Fruit fly (Drosophila melanogaster): ENCODE results near the gene CG9458.

Gene CG9458

dm6 chr3R:9860561-9860960 is 40.9 kb upstream of the CG9458 start (continued):
- TF ChIP-seq CG8290 (GFP tag; optimal IDR thresholded peaks at IDR 0.05) (no peak), CG8290 (tag; optimal IDR thresholded peaks at IDR 0.05) (no peak), Nf-YA (GFP tag; IDR thresholded peaks at IDR 0.05) (no peak), CG16779 (GFP tag; IDR thresholded peaks at IDR 0.05) (no peak), Ada2b (GFP tag; IDR thresholded peaks at IDR 0.05) (peak; percentile 15; the same call in 1 of the 2 replicates), Fer1 (GFP tag; optimal IDR thresholded peaks at IDR 0.05) (peak; percentile 41), row (GFP tag; IDR thresholded peaks at IDR 0.05) (0 out of 3 replicates have a peak, but pooled peaks have one; percentile 8), Meics (GFP tag; optimal IDR thresholded peaks at IDR 0.05) (peak; percentile 9), lab (GFP tag; optimal IDR thresholded peaks at IDR 0.05) (peak; percentile 51), Ets65A (GFP tag) (no peak), unpg (GFP tag; optimal IDR thresholded peaks at IDR 0.05) (no peak), CG14050 (GFP tag; IDR thresholded peaks at IDR 0.05) (no peak), Vsx1 (GFP tag; optimal IDR thresholded peaks at IDR 0.05) (no peak), Drgx (GFP tag; IDR thresholded peaks at IDR 0.05) (no peak), Spps (tag; optimal IDR thresholded peaks at IDR 0.05) (no peak), CG18764 (GFP tag; optimal IDR thresholded peaks at IDR 0.05) (no peak), CG3281 (GFP tag; optimal IDR thresholded peaks at IDR 0.05) (peak; percentile 26), CG31224 (GFP tag; IDR thresholded peaks at IDR 0.05) (no peak), corto (GFP tag; optimal IDR thresholded peaks at IDR 0.05) (no peak), Antp (GFP tag; optimal IDR thresholded peaks at IDR 0.05) (no peak)

dm6 chr3R:9857785-9858184 is 38.1 kb upstream of the CG9458 start:
- no peak for TF ChIP-seq Nf-YA (GFP tag; IDR thresholded peaks at IDR 0.05)
- no peak for TF ChIP-seq ftz-f1 (GFP tag; optimal IDR thresholded peaks at IDR 0.05)
- peak; percentile 20 for TF ChIP-seq Fer3 (tag; optimal IDR thresholded peaks at IDR 0.05)
- TF ChIP-seq Hmr (GFP tag; optimal IDR thresholded peaks at IDR 0.05) = peak; percentile 36
- peak; percentile 10 for TF ChIP-seq D19A (tag; optimal IDR thresholded peaks at IDR 0.05)
- peak; percentile 12 for TF ChIP-seq cwo (GFP tag; optimal IDR thresholded peaks at IDR 0.05)
- TF ChIP-seq gcm2 (GFP tag; optimal IDR thresholded peaks at IDR 0.05) = no peak
- no peak for TF ChIP-seq CG10431 (GFP tag; optimal IDR thresholded peaks at IDR 0.05)
- peak; percentile 22 for TF ChIP-seq CG30403 (GFP tag; optimal IDR thresholded peaks at IDR 0.05)
- no peak for TF ChIP-seq ranshi (GFP tag; IDR thresholded peaks at IDR 0.05)
- TF ChIP-seq CG14441 (GFP tag; IDR thresholded peaks at IDR 0.05) = peak; percentile 41; the same call in 1 of the 2 replicates
- peak; percentile 62 for TF ChIP-seq dmrt99B (tag; optimal IDR thresholded peaks at IDR 0.05)
- peak; percentile 18; the same call in 1 of the 2 replicates for TF ChIP-seq slbo (GFP tag; IDR thresholded peaks at IDR 0.05)
- TF ChIP-seq CG13296 (GFP tag; optimal IDR thresholded peaks at IDR 0.05) = peak; percentile 44
- no peak for TF ChIP-seq CG11398 (GFP tag; optimal IDR thresholded peaks at IDR 0.05)
- no peak for TF ChIP-seq CG10979 (tag; optimal IDR thresholded peaks at IDR 0.05)
- peak; percentile 26 for TF ChIP-seq Blimp-1 (GFP tag; optimal IDR thresholded peaks at IDR 0.05)
- peak; percentile 43 for TF ChIP-seq grau (tag; optimal IDR thresholded peaks at IDR 0.05)
- peak; percentile 25 for TF ChIP-seq CoRest (tag; optimal IDR thresholded peaks at IDR 0.05)
- no peak for TF ChIP-seq crp (GFP tag; optimal IDR thresholded peaks at IDR 0.05)
- peak; percentile 25 for TF ChIP-seq nmo (GFP tag; optimal IDR thresholded peaks at IDR 0.05)
- peak; percentile 6 for TF ChIP-seq CG6813 (GFP tag; optimal IDR thresholded peaks at IDR 0.05)
- peak; percentile 35; the same call in 1 of the 2 replicates for TF ChIP-seq CG6689 (GFP tag; IDR thresholded peaks at IDR 0.05)
- TF ChIP-seq PHDP (tag; optimal IDR thresholded peaks at IDR 0.05) = peak; percentile 26
- peak; percentile 27 for TF ChIP-seq CG3281 (GFP tag; optimal IDR thresholded peaks at IDR 0.05)
- TF ChIP-seq scrt (GFP tag; optimal IDR thresholded peaks at IDR 0.05) = peak; percentile 24
- peak; percentile 8 for TF ChIP-seq bcd (GFP tag; optimal IDR thresholded peaks at IDR 0.05)
- TF ChIP-seq dysf (GFP tag; IDR thresholded peaks at IDR 0.05) = peak; percentile 49; the same call in 2 of the 3 replicates
- peak; percentile 26; the same call in 1 of the 3 replicates for TF ChIP-seq row (GFP tag; IDR thresholded peaks at IDR 0.05)
- TF ChIP-seq CG8924 (tag; optimal IDR thresholded peaks at IDR 0.05) = peak; percentile 6
- peak; percentile 27 for TF ChIP-seq HHEX (GFP tag; optimal IDR thresholded peaks at IDR 0.05)
- peak; percentile 65 for TF ChIP-seq lab (GFP tag; optimal IDR thresholded peaks at IDR 0.05)
- TF ChIP-seq CG13775 (GFP tag; optimal IDR thresholded peaks at IDR 0.05) = no peak
- peak; percentile 31 for TF ChIP-seq CG18262 (tag; optimal IDR thresholded peaks at IDR 0.05)
